Fruit fly (Drosophila melanogaster) whole organism, embryonic: Measurements from ENCODE around the gene Obp28a.

Experiments
- CG10321 ChIP-seq: fragments of 200-800 bp; sonication (Bioruptor generic); IDR thresholded peaks from 2 replicates; pipeline ENCODE4 v1.3.6; 2022; ENCODE audit warnings: missing biosample characterization, missing genetic modification characterization
- CG10543 ChIP-seq: fragments of 200-800 bp; sonication (Bioruptor generic); optimal IDR thresholded peaks from 3 replicates; lab custom pipeline; 2017; ENCODE audit warnings: missing biosample characterization, mild to moderate bottlenecking, missing genetic modification characterization, moderate library complexity
- CG11456 ChIP-seq: fragments of 200-800 bp; sonication (Bioruptor generic); IDR thresholded peaks from 3 replicates; pipeline ENCODE4 v1.3.6; 2022; ENCODE audit warnings: missing biosample characterization, missing genetic modification characterization
- CG12104 ChIP-seq: fragments of 200-800 bp; sonication (Bioruptor generic); optimal IDR thresholded peaks from 3 replicates; lab custom pipeline; 2016; ENCODE audit warnings: missing biosample characterization, missing genetic modification characterization
- CG12219 ChIP-seq: fragments of 200-800 bp; sonication (Bioruptor generic); optimal IDR thresholded peaks from 3 replicates; lab custom pipeline; 2018; ENCODE audit warnings: missing biosample characterization, mild to moderate bottlenecking, missing genetic modification characterization
- CG1233 ChIP-seq: fragments of 200-800 bp; sonication (Bioruptor generic); optimal IDR thresholded peaks from 4 replicates; lab custom pipeline; 2018; ENCODE audit warnings: missing biosample characterization, mild to moderate bottlenecking, missing genetic modification characterization
- CG12744 ChIP-seq: fragments of 200-800 bp; sonication (Bioruptor generic); optimal IDR thresholded peaks from 2 replicates; lab custom pipeline; 2016; ENCODE audit warnings: missing biosample characterization, missing genetic modification characterization
- CG14014 ChIP-seq: fragments of 200-800 bp; sonication (Bioruptor generic); IDR thresholded peaks from 2 replicates; pipeline ENCODE4 v1.3.6; 2022; ENCODE audit warnings: missing biosample characterization, missing genetic modification characterization
- CG17802 ChIP-seq: fragments of 200-800 bp; sonication (Bioruptor generic); optimal IDR thresholded peaks from 2 replicates; lab custom pipeline; 2018; ENCODE audit warnings: missing biosample characterization, mild to moderate bottlenecking, missing genetic modification characterization, moderate library complexity
- CG1792 ChIP-seq: fragments of 200-800 bp; sonication (Bioruptor generic); optimal IDR thresholded peaks from 2 replicates; lab custom pipeline; 2016; ENCODE audit warnings: missing biosample characterization, missing genetic modification characterization
- CG2875 ChIP-seq: fragments of 200-800 bp; sonication (Bioruptor generic); optimal IDR thresholded peaks from 2 replicates; lab custom pipeline; 2017; ENCODE audit warnings: missing biosample characterization, mild to moderate bottlenecking, missing genetic modification characterization, missing genetic modification reagents
- CG31224 ChIP-seq: fragments of 200-800 bp; sonication (Bioruptor generic); IDR thresholded peaks from 2 replicates; pipeline ENCODE4 v1.3.6; 2022; ENCODE audit warnings: missing biosample characterization, missing genetic modification characterization
- CG4404 ChIP-seq: fragments of 200-800 bp; sonication (Bioruptor generic); IDR thresholded peaks from 2 replicates; pipeline ENCODE4 v1.3.6; 2022; ENCODE audit warnings: missing biosample characterization, missing genetic modification characterization
- CG4424 ChIP-seq: fragments of 200-800 bp; sonication (Bioruptor generic); optimal IDR thresholded peaks from 3 replicates; lab custom pipeline; 2016; ENCODE audit warnings: missing biosample characterization, missing genetic modification characterization
- CG5180 ChIP-seq: fragments of 200-800 bp; sonication (Bioruptor generic); optimal IDR thresholded peaks from 3 replicates; lab custom pipeline; 2017; ENCODE audit warnings: missing biosample characterization, missing genetic modification characterization, mild to moderate bottlenecking, moderate library complexity, missing genetic modification reagents
- CG6175 ChIP-seq: fragments of 200-800 bp; sonication (Bioruptor generic); IDR thresholded peaks from 3 replicates; pipeline ENCODE4 v1.3.6; 2022; ENCODE audit warnings: missing biosample characterization, missing genetic modification characterization
- CG7745 ChIP-seq: fragments of 200-800 bp; sonication (Bioruptor generic); optimal IDR thresholded peaks from 2 replicates; lab custom pipeline; 2018; ENCODE audit warnings: missing biosample characterization, mild to moderate bottlenecking, missing genetic modification characterization, moderate library complexity
- CG7839 ChIP-seq: fragments of 200-800 bp; sonication (Bioruptor generic); optimal IDR thresholded peaks from 3 replicates; lab custom pipeline; 2018; ENCODE audit warnings: missing biosample characterization, mild to moderate bottlenecking, missing genetic modification characterization, moderate library complexity
- CG8765 ChIP-seq: fragments of 200-800 bp; sonication (Bioruptor generic); IDR thresholded peaks from 2 replicates; pipeline ENCODE4 v1.3.6; 2022; ENCODE audit warnings: missing biosample characterization, missing genetic modification characterization
- CkIIα-i1 ChIP-seq: fragments of 200-800 bp; sonication (Bioruptor generic); IDR thresholded peaks from 2 replicates; pipeline ENCODE4 v1.3.6; 2022; ENCODE audit warnings: missing biosample characterization, missing genetic modification characterization
- Dip3 ChIP-seq: fragments of 200-800 bp; sonication (Bioruptor generic); optimal IDR thresholded peaks from 3 replicates; lab custom pipeline; 2016; ENCODE audit warnings: missing biosample characterization, missing genetic modification characterization
- Elba2 ChIP-seq: fragments of 200-800 bp; sonication (Bioruptor generic); optimal IDR thresholded peaks from 3 replicates; lab custom pipeline; 2016; ENCODE audit warnings: missing biosample characterization, missing genetic modification characterization
- Ets97D ChIP-seq: fragments of 200-800 bp; sonication (Bioruptor generic); optimal IDR thresholded peaks from 3 replicates; lab custom pipeline; 2016; ENCODE audit warnings: missing biosample characterization, missing genetic modification characterization
- Fer1 ChIP-seq: fragments of 200-800 bp; sonication (Bioruptor generic); optimal IDR thresholded peaks from 2 replicates; lab custom pipeline; 2017; ENCODE audit warnings: missing biosample characterization, mild to moderate bottlenecking, missing genetic modification characterization
- HLH4C ChIP-seq: fragments of 200-800 bp; sonication (Bioruptor generic); IDR thresholded peaks from 3 replicates; pipeline ENCODE4 v1.3.6; 2022; ENCODE audit warnings: missing biosample characterization, missing genetic modification characterization; ENCODE audit not compliant: partially characterized antibody
- Hr51 ChIP-seq, 2 experiments: fragments of 200-800 bp; sonication (Bioruptor generic); optimal IDR thresholded peaks; 2 replicates in 1 of 2; 3 replicates in 1 of 2; lab custom pipeline; 2016 to 2018; ENCODE audit warnings: missing biosample characterization in 2 of 2, missing genetic modification characterization in 2 of 2, mild to moderate bottlenecking in 1 of 2, moderate library complexity in 1 of 2
- MESR4 ChIP-seq: fragments of 200-800 bp; sonication (Bioruptor generic); optimal IDR thresholded peaks from 2 replicates; lab custom pipeline; 2018; ENCODE audit warnings: missing biosample characterization, mild to moderate bottlenecking, missing genetic modification characterization, moderate library complexity
- Neu2 ChIP-seq: fragments of 200-800 bp; sonication (Bioruptor generic); optimal IDR thresholded peaks from 3 replicates; lab custom pipeline; 2016; ENCODE audit warnings: missing biosample characterization, missing genetic modification characterization, borderline replicate concordance
- Poxn ChIP-seq: fragments of 200-800 bp; sonication (Bioruptor generic); IDR thresholded peaks from 2 replicates; pipeline ENCODE4 v1.3.6; 2022; ENCODE audit warnings: missing biosample characterization, missing genetic modification characterization
- Stat92E ChIP-seq, 3 experiments: fragments of >200 bp in 2 of 3; fragments of 200-800 bp in 1 of 3; sonication (Bioruptor generic) in 1 of 3; optimal IDR thresholded peaks; 2 replicates each; lab custom pipeline; 2017 to 2019; ENCODE audit warnings: missing biosample characterization in 3 of 3, missing genetic modification characterization in 3 of 3, mild to moderate bottlenecking in 1 of 3, moderate library complexity in 1 of 3
- al ChIP-seq: fragments of 200-800 bp; sonication (Bioruptor generic); IDR thresholded peaks from 2 replicates; pipeline ENCODE4 v1.3.6; 2022; ENCODE audit warnings: missing biosample characterization, missing genetic modification characterization
- cg ChIP-seq: fragments of 200-800 bp; sonication (Bioruptor generic); optimal IDR thresholded peaks from 3 replicates; lab custom pipeline; 2019; ENCODE audit warnings: missing biosample characterization, mild to moderate bottlenecking, missing genetic modification characterization, moderate library complexity
- crol ChIP-seq: fragments of 200-800 bp; sonication (Bioruptor generic); IDR thresholded peaks from 2 replicates; pipeline ENCODE4 v1.3.6; 2022; ENCODE audit warnings: missing biosample characterization, missing genetic modification characterization
- fd96Cb ChIP-seq: fragments of 200-800 bp; sonication (Bioruptor generic); optimal IDR thresholded peaks from 2 replicates; lab custom pipeline; 2018; ENCODE audit warnings: missing biosample characterization, mild to moderate bottlenecking, missing genetic modification characterization, moderate library complexity
- gcm2 ChIP-seq: fragments of 200-800 bp; sonication (Bioruptor generic); optimal IDR thresholded peaks from 2 replicates; lab custom pipeline; 2016; ENCODE audit warnings: missing biosample characterization, missing genetic modification characterization
- insv ChIP-seq, 2 experiments: fragments of 200-800 bp; sonication (Bioruptor generic); optimal IDR thresholded peaks; 3 replicates each; lab custom pipeline; 2016 to 2018; ENCODE audit warnings: missing biosample characterization in 2 of 2, missing genetic modification characterization in 2 of 2
- lbe ChIP-seq: fragments of 200-800 bp; sonication (Bioruptor generic); optimal IDR thresholded peaks from 2 replicates; lab custom pipeline; 2016; ENCODE audit warnings: missing biosample characterization, mild to moderate bottlenecking, missing genetic modification characterization
- mam ChIP-seq: fragments of 200-800 bp; sonication (Bioruptor generic); optimal IDR thresholded peaks from 3 replicates; lab custom pipeline; 2016; ENCODE audit warnings: missing biosample characterization, missing genetic modification characterization
- nom ChIP-seq: fragments of 200-800 bp; sonication (Bioruptor generic); optimal IDR thresholded peaks from 2 replicates; lab custom pipeline; 2017; ENCODE audit warnings: missing biosample characterization, missing genetic modification characterization, mild to moderate bottlenecking, moderate library complexity, missing genetic modification reagents
- onecut ChIP-seq: fragments of 200-800 bp; sonication (Bioruptor generic); IDR thresholded peaks from 2 replicates; pipeline ENCODE4 v1.3.6; 2022; ENCODE audit warnings: missing biosample characterization, missing genetic modification characterization
- p53 ChIP-seq: fragments of 200-800 bp; sonication (Bioruptor generic); optimal IDR thresholded peaks from 2 replicates; lab custom pipeline; 2016; ENCODE audit warnings: missing biosample characterization, missing genetic modification characterization
- pan ChIP-seq, 4 experiments: fragments of >200 bp in 3 of 4; fragments of 200-800 bp in 1 of 4; sonication (Bioruptor generic) in 1 of 4; optimal IDR thresholded peaks in 3 of 4; IDR thresholded peaks in 1 of 4; 2 replicates each; pipeline versions ENCODE4 v1.3.6 to Lab custom; 2017 to 2022; ENCODE audit warnings: missing biosample characterization in 2 of 4, missing genetic modification characterization in 2 of 4, mixed read lengths in 1 of 4
- peb ChIP-seq: fragments of 200-800 bp; sonication (Bioruptor generic); IDR thresholded peaks from 2 replicates; pipeline ENCODE4 v1.3.6; 2022; ENCODE audit warnings: missing biosample characterization, missing genetic modification characterization
- psq ChIP-seq: fragments of 200-800 bp; sonication (Bioruptor generic); optimal IDR thresholded peaks from 2 replicates; lab custom pipeline; 2017; ENCODE audit warnings: missing biosample characterization, missing genetic modification characterization
- scrt ChIP-seq: fragments of 200-800 bp; sonication (Bioruptor generic); optimal IDR thresholded peaks from 2 replicates; lab custom pipeline; 2018; ENCODE audit warnings: missing biosample characterization, mild to moderate bottlenecking, missing genetic modification characterization, moderate library complexity
- sens-2 ChIP-seq: fragments of 200-800 bp; sonication (Bioruptor generic); IDR thresholded peaks from 2 replicates; pipeline ENCODE4 v1.3.6; 2022; ENCODE audit warnings: missing biosample characterization, missing genetic modification characterization
- shn ChIP-seq: fragments of 200-800 bp; sonication (Bioruptor generic); optimal IDR thresholded peaks from 3 replicates; lab custom pipeline; 2016; ENCODE audit warnings: missing biosample characterization, missing genetic modification characterization
- stwl ChIP-seq: fragments of 200-800 bp; sonication (Bioruptor generic); optimal IDR thresholded peaks from 3 replicates; lab custom pipeline; 2018; ENCODE audit warnings: missing biosample characterization, mild to moderate bottlenecking, missing genetic modification characterization, moderate library complexity
- tna ChIP-seq: fragments of 200-800 bp; sonication (Bioruptor generic); IDR thresholded peaks from 2 replicates; pipeline ENCODE4 v1.3.6; 2022; ENCODE audit warnings: missing biosample characterization, missing genetic modification characterization; ENCODE audit not compliant: partially characterized antibody

Obp28a gene

dm6 chr2L:7534917-7535316 lies 37.8 kb upstream of the Obp28a start (continued):
- no peak for TF ChIP-seq HLH4C (GFP tag; lab: Robert Waterston, UW)
- TF ChIP-seq peb (GFP tag; lab: Robert Waterston, UW) = 0 out of 2 replicates have a peak, but pooled peaks have one; percentile 31
- TF ChIP-seq CG5180 (GFP tag; lab: Kevin White, UChicago) = peak; percentile 64
- TF ChIP-seq Ets97D (GFP tag; lab: Kevin White, UChicago) = peak; percentile 50
- 0 out of 2 replicates have a peak, but pooled peaks have one; percentile 16 for TF ChIP-seq tna (GFP tag; lab: Robert Waterston, UW)
- no peak for TF ChIP-seq cg (GFP tag; lab: Kevin White, UChicago)
- TF ChIP-seq CG31224 = peak; percentile 20; the same call in 1 of the 2 replicates
- TF ChIP-seq CG12219 (GFP tag; lab: Kevin White, UChicago) = peak; percentile 44
- TF ChIP-seq CG7839 (tag; lab: Kevin White, UChicago) = peak; percentile 81
- peak; percentile 58 for TF ChIP-seq nom (GFP tag; lab: Kevin White, UChicago)
- peak; percentile 66 for TF ChIP-seq Neu2 (GFP tag; lab: Kevin White, UChicago)
- TF ChIP-seq CG1233 (GFP tag; lab: Kevin White, UChicago) = peak; percentile 76
- TF ChIP-seq stwl (tag; lab: Kevin White, UChicago) = peak; percentile 75
- TF ChIP-seq CG4424 = peak; percentile 83
- no peak for TF ChIP-seq pan (optimal IDR thresholded peaks at IDR 0.05; lab: Kevin White, UChicago)
- TF ChIP-seq pan (GFP tag; optimal IDR thresholded peaks at IDR 0.05 in 1 of 2, IDR thresholded peaks at IDR 0.05 in 1 of 2) = peak in 1 of 2 experiments; percentile 85
- no peak for TF ChIP-seq Poxn (GFP tag; lab: Robert Waterston, UW)
- TF ChIP-seq Fer1 = peak; percentile 73
- peak; percentile 83 for TF ChIP-seq CG2875
- peak; percentile 87 for TF ChIP-seq onecut (GFP tag; lab: Robert Waterston, UW)
- peak; percentile 77 for TF ChIP-seq mam (GFP tag; lab: Kevin White, UChicago)
- TF ChIP-seq Elba2 (GFP tag; lab: Kevin White, UChicago) = peak; percentile 72
- TF ChIP-seq CkIIα-i1 (GFP tag; lab: Robert Waterston, UW) = no peak
- peak; percentile 55 for TF ChIP-seq gcm2
- peak; percentile 69 for TF ChIP-seq sens-2
- peak; percentile 5 for TF ChIP-seq Dip3 (GFP tag; lab: Kevin White, UChicago)
- peak; percentile 58 for TF ChIP-seq fd96Cb
- TF ChIP-seq al (GFP tag; lab: Robert Waterston, UW) = no peak
- no peak for TF ChIP-seq crol (GFP tag; lab: Robert Waterston, UW)
- peak; percentile 40 for TF ChIP-seq scrt (GFP tag; lab: Kevin White, UChicago)
- TF ChIP-seq shn (GFP tag; lab: Kevin White, UChicago) = peak; percentile 77
- TF ChIP-seq CG12104 = no peak
- TF ChIP-seq lbe (GFP tag; lab: Kevin White, UChicago) = peak; percentile 62
- TF ChIP-seq CG7745 = no peak
- peak; percentile 64 for TF ChIP-seq CG1792 (GFP tag; lab: Kevin White, UChicago)
- TF ChIP-seq insv (GFP tag; optimal IDR thresholded peaks at IDR 0.05; lab: Kevin White, UChicago) = peak in 1 of 2 experiments; percentile 75
- TF ChIP-seq CG11456 (GFP tag; lab: Robert Waterston, UW) = peak; percentile 98
- TF ChIP-seq CG10543 = peak; percentile 66
- TF ChIP-seq CG12744 (GFP tag; lab: Kevin White, UChicago) = peak; percentile 72
- peak; percentile 60 to 64 for TF ChIP-seq Hr51 (GFP tag; optimal IDR thresholded peaks at IDR 0.05; lab: Kevin White, UChicago)
- peak; percentile 67 for TF ChIP-seq CG17802
- TF ChIP-seq psq (GFP tag; lab: Kevin White, UChicago) = no peak
- TF ChIP-seq CG10321 (GFP tag; lab: Robert Waterston, UW) = no peak
- peak; percentile 77 for TF ChIP-seq CG14014 (GFP tag; lab: Robert Waterston, UW)
- peak; percentile 8 for TF ChIP-seq MESR4 (GFP tag; lab: Kevin White, UChicago)
- TF ChIP-seq CG4404 (GFP tag; lab: Robert Waterston, UW) = peak; percentile 41; the same call in 1 of the 2 replicates
- TF ChIP-seq Stat92E (GFP tag; optimal IDR thresholded peaks at IDR 0.05; lab: Kevin White, UChicago) = peak in 1 of 3 experiments; percentile 22
- TF ChIP-seq CG6175 (GFP tag; lab: Robert Waterston, UW) = peak; percentile 57; the same call in 1 of the 3 replicates
- peak; percentile 57 for TF ChIP-seq p53 (GFP tag; lab: Kevin White, UChicago)
- TF ChIP-seq CG8765 (GFP tag; lab: Robert Waterston, UW) = peak; percentile 58
